Fruit fly (Drosophila melanogaster): ENCODE measurements around the gene CG3847.

Gene CG3847

dm6 chrX:6346926-6347367 lies at the start of gene CG3847 (continued):
- no peak for TF ChIP-seq CG16863 (GFP tag; optimal IDR thresholded peaks at IDR 0.05)
- no peak for TF ChIP-seq CG14050 (GFP tag; IDR thresholded peaks at IDR 0.05)
- no peak for TF ChIP-seq CG17568 (GFP tag; optimal IDR thresholded peaks at IDR 0.05)
- TF ChIP-seq ase (GFP tag; IDR thresholded peaks at IDR 0.05), result no peak
- peak; percentile 19 for TF ChIP-seq p53 (GFP tag; optimal IDR thresholded peaks at IDR 0.05)
- peak; percentile 33 for TF ChIP-seq CG12391 (tag; optimal IDR thresholded peaks at IDR 0.05)
- TF ChIP-seq lola (GFP tag; optimal IDR thresholded peaks at IDR 0.05), result peak in 1 of 3 experiments; percentile 3
- no peak for TF ChIP-seq CG5245 (GFP tag; optimal IDR thresholded peaks at IDR 0.05)
- TF ChIP-seq NfI (GFP tag; optimal IDR thresholded peaks at IDR 0.05), result peak; percentile 53
- no peak for TF ChIP-seq HHEX (GFP tag; optimal IDR thresholded peaks at IDR 0.05)
- no peak for TF ChIP-seq mld (GFP tag; IDR thresholded peaks at IDR 0.05; ENCODE audit: partially characterized antibody)
- peak; percentile 55 for TF ChIP-seq CG7271 (tag; optimal IDR thresholded peaks at IDR 0.05)
- no peak for TF ChIP-seq gsb (GFP tag; IDR thresholded peaks at IDR 0.05)
- TF ChIP-seq CG9817 (tag; optimal IDR thresholded peaks at IDR 0.05), result no peak
- TF ChIP-seq fu2 (GFP tag; optimal IDR thresholded peaks at IDR 0.05), result no peak
- TF ChIP-seq ro (GFP tag; IDR thresholded peaks at IDR 0.05), result no peak
- peak; percentile 76 for TF ChIP-seq CG13287 (GFP tag; IDR thresholded peaks at IDR 0.05; ENCODE audit: partially characterized antibody)
- TF ChIP-seq CG11696 (GFP tag; IDR thresholded peaks at IDR 0.05), result no peak
- peak; percentile 83 for TF ChIP-seq trem (tag; optimal IDR thresholded peaks at IDR 0.05)
- TF ChIP-seq CG32772 (GFP tag; IDR thresholded peaks at IDR 0.05), result no peak
- peak; percentile 48; the same call in 1 of the 3 replicates for TF ChIP-seq row (GFP tag; IDR thresholded peaks at IDR 0.05)
- TF ChIP-seq bab2 (GFP tag; optimal IDR thresholded peaks at IDR 0.05), result no peak
- TF ChIP-seq sna (GFP tag; IDR thresholded peaks at IDR 0.05; ENCODE audit: partially characterized antibody), result peak; percentile 46; the same call in 1 of the 2 replicates
- peak; percentile 46 for TF ChIP-seq CG15601 (tag; optimal IDR thresholded peaks at IDR 0.05)
- TF ChIP-seq HLHmδ (GFP tag; optimal IDR thresholded peaks at IDR 0.05), result no peak
- TF ChIP-seq onecut (GFP tag; IDR thresholded peaks at IDR 0.05), result 0 out of 2 replicates have a peak, but pooled peaks have one; percentile 11
- TF ChIP-seq cwo (GFP tag; optimal IDR thresholded peaks at IDR 0.05), result no peak
- TF ChIP-seq shn (GFP tag; optimal IDR thresholded peaks at IDR 0.05), result peak; percentile 48
- TF ChIP-seq Gug (GFP tag; IDR thresholded peaks at IDR 0.05), result peak; percentile 13; the same call in 1 of the 4 replicates
- TF ChIP-seq tin (GFP tag; optimal IDR thresholded peaks at IDR 0.05), result peak; percentile 12
- TF ChIP-seq CG4617 (GFP tag; optimal IDR thresholded peaks at IDR 0.05; ENCODE audit: borderline replicate concordance), result peak; percentile 96
- TF ChIP-seq CG2129 (GFP tag; IDR thresholded peaks at IDR 0.05; ENCODE audit: partially characterized antibody), result peak; percentile 20; the same call in 1 of the 2 replicates
- no peak for TF ChIP-seq ash1 (GFP tag; optimal IDR thresholded peaks at IDR 0.05)
- no peak for TF ChIP-seq Lim3 (GFP tag; IDR thresholded peaks at IDR 0.05)
- TF ChIP-seq CG10321 (GFP tag; IDR thresholded peaks at IDR 0.05), result peak; percentile 56; the same call in 1 of the 2 replicates
- peak; percentile 80 for TF ChIP-seq amos (GFP tag; IDR thresholded peaks at IDR 0.05; ENCODE audit: partially characterized antibody)
- peak in 1 of 3 experiments; percentile 37 for TF ChIP-seq Stat92E (GFP tag; optimal IDR thresholded peaks at IDR 0.05)
- TF ChIP-seq CG6854 (GFP tag; optimal IDR thresholded peaks at IDR 0.05), result no peak
- no peak for TF ChIP-seq CG6813 (GFP tag; optimal IDR thresholded peaks at IDR 0.05)
- TF ChIP-seq crol (GFP tag; IDR thresholded peaks at IDR 0.05), result no peak
- peak; percentile 30 for TF ChIP-seq bcd (GFP tag; optimal IDR thresholded peaks at IDR 0.05)
- no peak for TF ChIP-seq Mrtf (GFP tag; IDR thresholded peaks at IDR 0.05)
- peak; percentile 66 for TF ChIP-seq ssp (GFP tag; IDR thresholded peaks at IDR 0.05)
- no peak for TF ChIP-seq CG3407 (GFP tag; optimal IDR thresholded peaks at IDR 0.05)
- TF ChIP-seq gt (GFP tag; IDR thresholded peaks at IDR 0.05), result no peak
- no peak for TF ChIP-seq CG3838 (GFP tag; optimal IDR thresholded peaks at IDR 0.05)
- no peak for TF ChIP-seq dan (GFP tag; IDR thresholded peaks at IDR 0.05)
- 0 out of 2 replicates have a peak, but pooled peaks have one; percentile 25 for TF ChIP-seq wdn (GFP tag; IDR thresholded peaks at IDR 0.05)
- no peak for TF ChIP-seq fd102C (GFP tag; optimal IDR thresholded peaks at IDR 0.05)
- TF ChIP-seq CG1603 (tag; optimal IDR thresholded peaks at IDR 0.05), result peak; percentile 85
